Fruit fly (Drosophila melanogaster) whole organism, embryonic: Measurements from ENCODE around the gene Chpf.

Experiments
- Atf6 ChIP-seq: fragments of 200-800 bp; sonication (Bioruptor generic); IDR thresholded peaks from 2 replicates; pipeline ENCODE4 v1.3.6; 2022; ENCODE audit warnings: missing biosample characterization, missing genetic modification characterization
- B-H2 ChIP-seq: fragments of 200-800 bp; sonication (Bioruptor generic); optimal IDR thresholded peaks from 2 replicates; lab custom pipeline; 2018; ENCODE audit warnings: missing biosample characterization, mild to moderate bottlenecking, missing genetic modification characterization
- Blimp-1 ChIP-seq: fragments of 200-800 bp; sonication (Bioruptor generic); optimal IDR thresholded peaks from 3 replicates; lab custom pipeline; 2018; ENCODE audit warnings: missing biosample characterization, missing genetic modification characterization, mild to moderate bottlenecking, moderate library complexity, missing genetic modification reagents
- CG10147 ChIP-seq: fragments of 200-800 bp; sonication (Bioruptor generic); optimal IDR thresholded peaks from 2 replicates; lab custom pipeline; 2019; ENCODE audit warnings: missing biosample characterization, mild to moderate bottlenecking, missing genetic modification characterization, moderate library complexity
- CG10654 ChIP-seq: fragments of 200-800 bp; sonication (Bioruptor generic); optimal IDR thresholded peaks from 2 replicates; lab custom pipeline; 2016; ENCODE audit warnings: missing biosample characterization, missing genetic modification characterization
- CG12391 ChIP-seq: fragments of 200-800 bp; sonication (Bioruptor generic); optimal IDR thresholded peaks from 3 replicates; lab custom pipeline; 2018; ENCODE audit warnings: missing biosample characterization, mild to moderate bottlenecking, missing genetic modification characterization, moderate library complexity
- CG18262 ChIP-seq: fragments of 200-800 bp; optimal IDR thresholded peaks from 3 replicates; lab custom pipeline; 2019; ENCODE audit warnings: missing biosample characterization, mild to moderate bottlenecking, missing genetic modification characterization, moderate library complexity
- CG2875 ChIP-seq: fragments of 200-800 bp; sonication (Bioruptor generic); optimal IDR thresholded peaks from 2 replicates; lab custom pipeline; 2017; ENCODE audit warnings: missing biosample characterization, mild to moderate bottlenecking, missing genetic modification characterization, missing genetic modification reagents
- CG30403 ChIP-seq: fragments of 200-800 bp; sonication (Bioruptor generic); optimal IDR thresholded peaks from 3 replicates; lab custom pipeline; 2016; ENCODE audit warnings: missing biosample characterization, missing genetic modification characterization
- CG32532 ChIP-seq: fragments of 200-800 bp; sonication (Bioruptor generic); IDR thresholded peaks from 2 replicates; pipeline ENCODE4 v1.3.6; 2022; ENCODE audit warnings: missing biosample characterization, missing genetic modification characterization
- CG4404 ChIP-seq: fragments of 200-800 bp; sonication (Bioruptor generic); IDR thresholded peaks from 2 replicates; pipeline ENCODE4 v1.3.6; 2022; ENCODE audit warnings: missing biosample characterization, missing genetic modification characterization
- CG4617 ChIP-seq: fragments of 200-800 bp; sonication (Bioruptor generic); optimal IDR thresholded peaks from 3 replicates; lab custom pipeline; 2016; ENCODE audit warnings: missing biosample characterization, missing genetic modification characterization, borderline replicate concordance
- CG6254 ChIP-seq: fragments of 200-800 bp; sonication (Bioruptor generic); optimal IDR thresholded peaks from 3 replicates; lab custom pipeline; 2017; ENCODE audit warnings: mild to moderate bottlenecking, missing biosample characterization, missing genetic modification reagents, missing genetic modification characterization
- CG6765 ChIP-seq: fragments of 200-800 bp; sonication (Bioruptor generic); optimal IDR thresholded peaks from 3 replicates; lab custom pipeline; 2017; ENCODE audit warnings: missing biosample characterization, mild to moderate bottlenecking, missing genetic modification characterization
- CG7372 ChIP-seq: fragments of 200-800 bp; sonication (Bioruptor generic); IDR thresholded peaks from 2 replicates; pipeline ENCODE4 v1.3.6; 2022; ENCODE audit warnings: missing biosample characterization, missing genetic modification characterization
- CG8290 ChIP-seq, 3 experiments: fragments of 200-800 bp; sonication (Bioruptor generic); optimal IDR thresholded peaks; 2 replicates each; lab custom pipeline; 2016 to 2019; ENCODE audit warnings: missing biosample characterization in 3 of 3, missing genetic modification characterization in 3 of 3, mild to moderate bottlenecking in 2 of 3, moderate library complexity in 1 of 3
- CG8388 ChIP-seq: fragments of 200-800 bp; sonication (Bioruptor generic); optimal IDR thresholded peaks from 2 replicates; lab custom pipeline; 2019; ENCODE audit warnings: missing biosample characterization, mild to moderate bottlenecking, missing genetic modification characterization, moderate library complexity
- CG9817 ChIP-seq: fragments of 200-800 bp; sonication (Bioruptor generic); optimal IDR thresholded peaks from 2 replicates; lab custom pipeline; 2018; ENCODE audit warnings: missing biosample characterization, mild to moderate bottlenecking, missing genetic modification characterization, moderate library complexity
- CG9876 ChIP-seq: fragments of 200-800 bp; sonication (Bioruptor generic); optimal IDR thresholded peaks from 2 replicates; lab custom pipeline; 2016; ENCODE audit warnings: missing biosample characterization, missing genetic modification characterization
- CoRest ChIP-seq: fragments of 200-800 bp; sonication (Bioruptor generic); optimal IDR thresholded peaks from 3 replicates; lab custom pipeline; 2018; ENCODE audit warnings: missing biosample characterization, mild to moderate bottlenecking, missing genetic modification characterization, moderate library complexity
- Dip2 ChIP-seq: fragments of 200-800 bp; sonication (Bioruptor generic); IDR thresholded peaks from 2 replicates; pipeline ENCODE4 v1.3.6; 2022; ENCODE audit warnings: missing biosample characterization, missing genetic modification characterization
- E2f2 ChIP-seq: fragments of 200-800 bp; sonication (Bioruptor generic); IDR thresholded peaks from 2 replicates; pipeline ENCODE4 v1.3.6; 2022; ENCODE audit warnings: missing biosample characterization, missing genetic modification characterization
- Fer2 ChIP-seq: fragments of 200-800 bp; sonication (Bioruptor generic); optimal IDR thresholded peaks from 2 replicates; lab custom pipeline; 2018; ENCODE audit warnings: missing biosample characterization, mild to moderate bottlenecking, missing genetic modification characterization, moderate library complexity
- H2.0 ChIP-seq: fragments of 200-800 bp; sonication (Bioruptor generic); IDR thresholded peaks from 2 replicates; pipeline ENCODE4 v1.3.6; 2022; ENCODE audit warnings: missing biosample characterization, missing genetic modification characterization
- MESR4 ChIP-seq: fragments of 200-800 bp; sonication (Bioruptor generic); optimal IDR thresholded peaks from 2 replicates; lab custom pipeline; 2018; ENCODE audit warnings: missing biosample characterization, mild to moderate bottlenecking, missing genetic modification characterization, moderate library complexity
- Med ChIP-seq: fragments of 200-800 bp; sonication (Bioruptor generic); peaks from one replicate; lab custom pipeline; 2016; ENCODE audit warnings: missing biosample characterization, missing genetic modification characterization, mild to moderate bottlenecking, inconsistent platforms, moderate library complexity
- Sox102F ChIP-seq: fragments of 200-800 bp; sonication (Bioruptor generic); optimal IDR thresholded peaks from 2 replicates; lab custom pipeline; 2018; ENCODE audit warnings: missing biosample characterization, mild to moderate bottlenecking, missing genetic modification characterization, moderate library complexity
- Xbp1 ChIP-seq: fragments of 200-800 bp; sonication (Bioruptor generic); optimal IDR thresholded peaks from 3 replicates; lab custom pipeline; 2016; ENCODE audit warnings: missing biosample characterization, mild to moderate bottlenecking, missing genetic modification characterization
- Xrp1 ChIP-seq: fragments of 200-800 bp; sonication (Bioruptor generic); IDR thresholded peaks from 2 replicates; pipeline ENCODE4 v1.3.6; 2022; ENCODE audit warnings: missing biosample characterization, missing genetic modification characterization
- al ChIP-seq: fragments of 200-800 bp; sonication (Bioruptor generic); IDR thresholded peaks from 2 replicates; pipeline ENCODE4 v1.3.6; 2022; ENCODE audit warnings: missing biosample characterization, missing genetic modification characterization
- bsh ChIP-seq, 2 experiments: fragments of 200-800 bp; sonication (Bioruptor generic); optimal IDR thresholded peaks; 2 replicates each; lab custom pipeline; 2017 to 2018; ENCODE audit warnings: mild to moderate bottlenecking in 2 of 2, missing biosample characterization in 2 of 2, missing genetic modification characterization in 2 of 2, moderate library complexity in 1 of 2
- crol ChIP-seq: fragments of 200-800 bp; sonication (Bioruptor generic); IDR thresholded peaks from 2 replicates; pipeline ENCODE4 v1.3.6; 2022; ENCODE audit warnings: missing biosample characterization, missing genetic modification characterization
- ems ChIP-seq: fragments of 200-800 bp; sonication (Bioruptor generic); optimal IDR thresholded peaks from 3 replicates; lab custom pipeline; 2016; ENCODE audit warnings: missing biosample characterization, missing genetic modification characterization
- gfzf ChIP-seq: fragments of 200-800 bp; sonication (Bioruptor generic); optimal IDR thresholded peaks from 2 replicates; lab custom pipeline; 2016; ENCODE audit warnings: missing biosample characterization, mild to moderate bottlenecking, missing genetic modification characterization, moderate library complexity
- grau ChIP-seq: fragments of 200-800 bp; optimal IDR thresholded peaks from 3 replicates; lab custom pipeline; 2019; ENCODE audit warnings: missing biosample characterization, mild to moderate bottlenecking, missing genetic modification characterization, moderate library complexity
- ken ChIP-seq: fragments of 200-800 bp; sonication (Bioruptor generic); IDR thresholded peaks from 3 replicates; pipeline ENCODE4 v1.3.6; 2022; ENCODE audit warnings: missing biosample characterization, missing genetic modification characterization
- mld ChIP-seq: fragments of 200-800 bp; sonication (Bioruptor generic); IDR thresholded peaks from 3 replicates; pipeline ENCODE4 v1.3.6; 2022; ENCODE audit warnings: missing biosample characterization, missing genetic modification characterization; ENCODE audit not compliant: partially characterized antibody
- nmo ChIP-seq: fragments of 200-800 bp; sonication (Bioruptor generic); optimal IDR thresholded peaks from 2 replicates; lab custom pipeline; 2018; ENCODE audit warnings: missing biosample characterization, mild to moderate bottlenecking, missing genetic modification characterization, moderate library complexity
- pan ChIP-seq, 4 experiments: fragments of >200 bp in 3 of 4; fragments of 200-800 bp in 1 of 4; sonication (Bioruptor generic) in 1 of 4; optimal IDR thresholded peaks in 3 of 4; IDR thresholded peaks in 1 of 4; 2 replicates each; pipeline versions ENCODE4 v1.3.6 to Lab custom; 2017 to 2022; ENCODE audit warnings: missing biosample characterization in 2 of 4, missing genetic modification characterization in 2 of 4, mixed read lengths in 1 of 4
- phol ChIP-seq: fragments of 200-800 bp; sonication (Bioruptor generic); optimal IDR thresholded peaks from 3 replicates; lab custom pipeline; 2018; ENCODE audit warnings: missing biosample characterization, mild to moderate bottlenecking, missing genetic modification characterization, moderate library complexity
- ranshi ChIP-seq: fragments of 200-800 bp; sonication (Bioruptor generic); IDR thresholded peaks from 2 replicates; pipeline ENCODE4 v1.3.6; 2022; ENCODE audit warnings: missing biosample characterization, missing genetic modification characterization
- row ChIP-seq: fragments of 200-800 bp; sonication (Bioruptor generic); IDR thresholded peaks from 3 replicates; pipeline ENCODE4 v1.3.6; 2022; ENCODE audit warnings: missing biosample characterization, missing genetic modification characterization
- sqz ChIP-seq: fragments of 200-800 bp; sonication (Bioruptor generic); optimal IDR thresholded peaks from 3 replicates; lab custom pipeline; 2018; ENCODE audit warnings: missing biosample characterization, mild to moderate bottlenecking, missing genetic modification characterization
- ttk ChIP-seq: fragments of 200-800 bp; sonication (Bioruptor generic); IDR thresholded peaks from 2 replicates; pipeline ENCODE4 v2.1.2; 2022; ENCODE audit warnings: missing biosample characterization, missing genetic modification characterization
- vfl ChIP-seq: fragments of 200-800 bp; sonication (Bioruptor generic); optimal IDR thresholded peaks from 2 replicates; lab custom pipeline; 2016; ENCODE audit warnings: missing biosample characterization, missing genetic modification characterization
- vnd ChIP-seq: fragments of 200-800 bp; sonication (Bioruptor generic); IDR thresholded peaks from 3 replicates; pipeline ENCODE4 v1.3.6; 2022; ENCODE audit warnings: missing biosample characterization, missing genetic modification characterization; ENCODE audit not compliant: partially characterized antibody
- vvl ChIP-seq: fragments of 200-800 bp; sonication (Bioruptor generic); IDR thresholded peaks from 2 replicates; pipeline ENCODE4 v1.3.6; 2022; ENCODE audit warnings: missing biosample characterization, missing genetic modification characterization
- zf30C ChIP-seq: fragments of 200-800 bp; sonication (Bioruptor generic); optimal IDR thresholded peaks from 3 replicates; lab custom pipeline; 2018; ENCODE audit warnings: missing biosample characterization, mild to moderate bottlenecking, missing genetic modification characterization

The Chpf gene

DNA sequence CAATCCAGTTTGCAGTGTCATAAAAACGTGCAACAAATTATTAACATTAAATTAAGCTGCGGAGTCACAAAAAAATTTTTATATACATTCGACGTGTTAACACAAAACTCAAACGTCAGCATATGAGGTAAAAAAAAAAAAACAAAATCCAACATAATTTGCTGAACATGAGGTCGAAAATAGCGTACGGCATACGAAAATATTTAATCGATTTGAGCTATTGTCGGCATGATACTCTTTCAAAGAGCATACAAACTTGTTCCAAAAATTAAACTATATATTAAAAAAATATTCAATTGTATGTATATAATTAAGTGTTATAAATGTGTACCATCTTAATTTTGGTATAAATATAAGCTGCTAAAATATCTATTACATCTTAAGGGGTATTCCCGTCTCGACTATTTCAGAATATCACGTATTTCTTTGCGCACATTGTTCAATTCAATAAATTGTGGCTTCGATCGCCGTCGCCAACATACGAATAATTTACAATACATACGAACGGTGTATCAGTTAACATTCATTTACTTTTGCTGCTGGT is 2.6 kb downstream of the Chpf start:
- TF ChIP-seq CG10654 (no peak), ranshi (GFP tag; lab: Robert Waterston, UW) (peak; percentile 52; the same call in 1 of the 2 replicates), ttk (GFP tag; lab: Robert Waterston, UW) (peak; percentile 28; the same call in 1 of the 2 replicates), CG32532 (GFP tag; lab: Robert Waterston, UW) (peak; percentile 64; the same call in 1 of the 2 replicates), H2.0 (GFP tag; lab: Robert Waterston, UW) (peak; percentile 47), grau (tag; lab: Kevin White, UChicago) (peak; percentile 67), CG2875 (no peak), phol (tag; lab: Kevin White, UChicago) (peak; percentile 46), crol (GFP tag; lab: Robert Waterston, UW) (no peak), CG18262 (peak; percentile 42), CG8388 (GFP tag; lab: Kevin White, UChicago) (peak; percentile 29), vnd (no peak), ems (GFP tag; lab: Kevin White, UChicago) (no peak), row (GFP tag; lab: Robert Waterston, UW) (peak; percentile 81), zf30C (GFP tag; lab: Kevin White, UChicago) (no peak), Fer2 (peak; percentile 19), ken (no peak), CG9876 (GFP tag; lab: Kevin White, UChicago) (no peak), Xbp1 (GFP tag; lab: Kevin White, UChicago) (peak; percentile 9), CG4617 (GFP tag; lab: Kevin White, UChicago) (no peak), MESR4 (GFP tag; lab: Kevin White, UChicago) (no peak), CG9817 (tag; lab: Kevin White, UChicago) (peak; percentile 25), Atf6 (GFP tag; lab: Robert Waterston, UW) (peak; percentile 71; the same call in 1 of the 2 replicates), CG4404 (no peak), al (peak; percentile 43; the same call in 1 of the 2 replicates), CG8290 (GFP tag; optimal IDR thresholded peaks at IDR 0.05; lab: Kevin White, UChicago) (no peak), CG8290 (tag; optimal IDR thresholded peaks at IDR 0.05; lab: Kevin White, UChicago) (no peak), CG30403 (GFP tag; lab: Kevin White, UChicago) (peak; percentile 35), Sox102F (GFP tag; lab: Kevin White, UChicago) (peak; percentile 70), Dip2 (GFP tag; lab: Robert Waterston, UW) (no peak), bsh (GFP tag; optimal IDR thresholded peaks at IDR 0.05; lab: Kevin White, UChicago) (peak in 1 of 2 experiments; percentile 48), Blimp-1 (GFP tag; lab: Kevin White, UChicago) (peak; percentile 44), CG6765 (no peak), mld (GFP tag; lab: Robert Waterston, UW) (no peak), Med (GFP tag; lab: Kevin White, UChicago) (peak; percentile 29), CG7372 (GFP tag; lab: Robert Waterston, UW) (0 out of 2 replicates have a peak, but pooled peaks have one; percentile 22), B-H2 (no peak), E2f2 (GFP tag; lab: Robert Waterston, UW) (peak; percentile 43; the same call in 1 of the 2 replicates), Xrp1 (GFP tag; lab: Robert Waterston, UW) (peak; percentile 67; the same call in 1 of the 2 replicates), gfzf (GFP tag; lab: Kevin White, UChicago) (no peak), vvl (GFP tag; lab: Robert Waterston, UW) (peak; percentile 66), CoRest (tag; lab: Kevin White, UChicago) (peak; percentile 65), CG10147 (peak; percentile 16), CG12391 (peak; percentile 68), nmo (GFP tag; lab: Kevin White, UChicago) (peak; percentile 44), CG6254 (GFP tag; lab: Kevin White, UChicago) (no peak), pan (optimal IDR thresholded peaks at IDR 0.05; lab: Kevin White, UChicago) (no peak), pan (GFP tag; optimal IDR thresholded peaks at IDR 0.05 in 1 of 2, IDR thresholded peaks at IDR 0.05 in 1 of 2) (peak in 1 of 2 experiments; percentile 77), sqz (GFP tag; lab: Kevin White, UChicago) (no peak), vfl (GFP tag; lab: Kevin White, UChicago) (no peak)
